Worm (Caenorhabditis elegans): ENCODE measurements around the gene T07A5.1.

T07A5.1 gene

ce11 chrIII:10285623-10286022 lies 20.4 kb downstream of the T07A5.1 start, which contains the start of gene K10G9.2:
TSS of gene K10G9.2 (plus strand) at chrIII:10285923.
- TF ChIP-seq nfya-1 (tag; optimal IDR thresholded peaks at IDR 0.05) (no peak), ceh-18 (tag; optimal IDR thresholded peaks at IDR 0.05) (no peak), C38D4.7 (GFP tag; optimal IDR thresholded peaks at IDR 0.05) (no peak), dve-1 (tag; optimal IDR thresholded peaks at IDR 0.05) (no peak), ceh-19 (GFP tag; optimal IDR thresholded peaks at IDR 0.05) (no peak), fax-1 (tag; optimal IDR thresholded peaks at IDR 0.05) (no peak), eyg-1 (tag; optimal IDR thresholded peaks at IDR 0.05) (no peak), T23F11.4 (GFP tag; optimal IDR thresholded peaks at IDR 0.05) (no peak), pqm-1 (tag; optimal IDR thresholded peaks at IDR 0.05) (no peak), lim-6 (tag; optimal IDR thresholded peaks at IDR 0.05) (no peak), ceh-14 (tag; optimal IDR thresholded peaks at IDR 0.05) (no peak), ets-4 (tag; optimal IDR thresholded peaks at IDR 0.05) (no peak), sox-2 (GFP tag; IDR thresholded peaks at IDR 0.05) (no peak), ceh-31 (tag; optimal IDR thresholded peaks at IDR 0.05) (no peak)

ce11 chrIII:10284214-10284613 lies 21.8 kb downstream of the T07A5.1 start:
- TF ChIP-seq ceh-48 (tag; optimal IDR thresholded peaks at IDR 0.05) (peak; percentile 73), ceh-2 (tag; optimal IDR thresholded peaks at IDR 0.05) (no peak), nfya-1 (tag; optimal IDR thresholded peaks at IDR 0.05) (peak; percentile 50), hlh-30 (tag; optimal IDR thresholded peaks at IDR 0.05; ENCODE audit: insufficient read depth) (peak; percentile 27), gmeb-2 (tag; optimal IDR thresholded peaks at IDR 0.05) (no peak), tbx-2 (tag; optimal IDR thresholded peaks at IDR 0.05) (peak; percentile 58), ceh-9 (tag; optimal IDR thresholded peaks at IDR 0.05) (no peak), ceh-31 (tag; optimal IDR thresholded peaks at IDR 0.05) (peak; percentile 76), elt-4 (tag; optimal IDR thresholded peaks at IDR 0.05) (no peak), che-1 (tag; optimal IDR thresholded peaks at IDR 0.05) (peak; percentile 14), ceh-14 (tag; optimal IDR thresholded peaks at IDR 0.05) (peak; percentile 78), nhr-232 (tag; optimal IDR thresholded peaks at IDR 0.05) (no peak), lin-11 (tag; optimal IDR thresholded peaks at IDR 0.05) (no peak), fkh-10 (GFP tag; optimal IDR thresholded peaks at IDR 0.05) (peak; percentile 71), ref-2 (tag; optimal IDR thresholded peaks at IDR 0.05) (peak; percentile 14), ceh-6 (GFP tag; optimal IDR thresholded peaks at IDR 0.05) (peak; percentile 18), ceh-18 (tag; optimal IDR thresholded peaks at IDR 0.05) (no peak), ceh-19 (GFP tag; optimal IDR thresholded peaks at IDR 0.05) (peak; percentile 36), nhr-11 (tag; optimal IDR thresholded peaks at IDR 0.05) (no peak), ahr-1 (tag; optimal IDR thresholded peaks at IDR 0.05) (no peak), unc-42 (tag; optimal IDR thresholded peaks at IDR 0.05) (peak; percentile 94)

DNA sequence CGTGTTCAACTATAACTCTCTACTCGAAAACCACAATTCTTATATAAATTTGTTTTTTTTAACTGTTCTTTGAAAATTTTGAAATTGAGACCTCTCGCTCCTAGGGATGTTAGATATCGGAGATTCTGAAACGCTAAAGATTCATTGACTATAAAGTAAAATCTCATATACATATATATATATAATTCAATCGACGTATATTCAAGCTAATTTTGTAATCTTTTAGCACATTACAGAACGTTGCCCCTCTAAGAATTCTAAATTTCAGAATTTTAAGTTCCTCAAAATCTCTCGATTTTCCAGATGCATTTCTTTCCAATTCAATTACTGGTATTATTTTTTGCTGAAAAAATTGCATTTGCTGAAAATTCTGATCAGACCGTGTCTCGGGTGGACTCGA lies 27.2 kb downstream of the T07A5.1 start, which contains the start of gene pad-2:
Gene pad-2 (plus strand): TSS at position 301 of the 400 bp plus-strand sequence.
- TF ChIP-seq hlh-13 (GFP tag; optimal IDR thresholded peaks at IDR 0.05) (no peak), ceh-34 (tag; optimal IDR thresholded peaks at IDR 0.05) (no peak), mec-3 (tag; optimal IDR thresholded peaks at IDR 0.05; ENCODE audit: borderline replicate concordance) (no peak), fkh-10 (GFP tag; optimal IDR thresholded peaks at IDR 0.05) (no peak), pros-1 (tag; optimal IDR thresholded peaks at IDR 0.05) (no peak), elt-4 (tag; optimal IDR thresholded peaks at IDR 0.05) (no peak), K02D7.2 (tag; optimal IDR thresholded peaks at IDR 0.05) (no peak), gmeb-2 (tag; optimal IDR thresholded peaks at IDR 0.05) (no peak), pax-1 (tag; optimal IDR thresholded peaks at IDR 0.05) (no peak), T23F11.4 (GFP tag; optimal IDR thresholded peaks at IDR 0.05) (no peak)

DNA sequence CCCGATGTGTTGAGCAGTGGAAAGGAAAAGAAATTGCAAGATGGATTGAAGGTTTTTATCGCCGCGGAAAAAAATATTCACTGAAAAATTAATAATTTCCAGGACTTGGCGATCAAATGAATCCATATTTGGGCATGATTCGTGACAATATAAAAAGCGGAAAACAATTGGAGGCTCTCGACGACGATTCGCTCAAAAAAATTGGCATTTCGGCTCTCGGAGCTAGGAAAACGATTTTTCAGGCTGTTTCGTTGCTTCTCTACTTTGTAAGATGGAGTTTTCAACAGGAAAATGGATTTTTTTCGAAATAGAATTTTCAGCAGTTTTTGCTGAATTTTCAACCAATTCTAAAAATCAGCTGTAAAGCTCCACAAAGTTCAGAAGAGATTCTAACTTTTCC lies 34.2 kb downstream of the T07A5.1 start:
- TF ChIP-seq hlh-6 (tag; optimal IDR thresholded peaks at IDR 0.05) (no peak), rnt-1 (tag; optimal IDR thresholded peaks at IDR 0.05) (no peak), sox-4 (tag; optimal IDR thresholded peaks at IDR 0.05) (no peak), hlh-8 (tag; optimal IDR thresholded peaks at IDR 0.05) (no peak), hlh-13 (GFP tag; optimal IDR thresholded peaks at IDR 0.05) (no peak), eyg-1 (tag; optimal IDR thresholded peaks at IDR 0.05) (no peak), tbx-7 (tag; optimal IDR thresholded peaks at IDR 0.05) (no peak)

Data from whole organism, late embryonic.